Fruit fly (Drosophila melanogaster): ENCODE data around the gene noc.

The noc gene

dm6 chr2L:14495506-14495983 lies 4.9 kb downstream of the noc start (continued):
- TF ChIP-seq CG18476 (GFP tag; optimal IDR thresholded peaks at IDR 0.05) (no peak), CG2712 (tag; optimal IDR thresholded peaks at IDR 0.05) (no peak), chif (GFP tag; optimal IDR thresholded peaks at IDR 0.05) (no peak), CG18764 (GFP tag; optimal IDR thresholded peaks at IDR 0.05) (no peak), Sox100B (GFP tag; optimal IDR thresholded peaks at IDR 0.05) (no peak), Camta (GFP tag; optimal IDR thresholded peaks at IDR 0.05) (no peak), Poxn (GFP tag; IDR thresholded peaks at IDR 0.05) (no peak), da (GFP tag; optimal IDR thresholded peaks at IDR 0.05) (no peak), wek (GFP tag; optimal IDR thresholded peaks at IDR 0.05) (no peak), CG33557 (GFP tag; optimal IDR thresholded peaks at IDR 0.05) (no peak), CG6654 (GFP tag; optimal IDR thresholded peaks at IDR 0.05) (no peak), usp (GFP tag; optimal IDR thresholded peaks at IDR 0.05) (no peak), sisA (GFP tag; IDR thresholded peaks at IDR 0.05) (no peak), Atf-2 (GFP tag; optimal IDR thresholded peaks at IDR 0.05) (no peak), CG1603 (tag; optimal IDR thresholded peaks at IDR 0.05) (peak; percentile 20), disco-r (GFP tag; optimal IDR thresholded peaks at IDR 0.05) (no peak), Blimp-1 (GFP tag; optimal IDR thresholded peaks at IDR 0.05) (no peak), hkb (optimal IDR thresholded peaks at IDR 0.05) (no peak), hkb (GFP tag; IDR thresholded peaks at IDR 0.05) (peak; percentile 58; the same call in 1 of the 2 replicates), Gug (GFP tag; IDR thresholded peaks at IDR 0.05) (no peak), Ada2b (GFP tag; IDR thresholded peaks at IDR 0.05) (no peak), NfI (GFP tag; optimal IDR thresholded peaks at IDR 0.05) (no peak), CG16863 (GFP tag; optimal IDR thresholded peaks at IDR 0.05) (no peak), CG4424 (GFP tag; optimal IDR thresholded peaks at IDR 0.05) (no peak), gt (GFP tag; IDR thresholded peaks at IDR 0.05) (no peak), fd96Cb (tag; optimal IDR thresholded peaks at IDR 0.05) (no peak), D19B (GFP tag; optimal IDR thresholded peaks at IDR 0.05) (no peak), CG10565 (GFP tag; optimal IDR thresholded peaks at IDR 0.05) (no peak), br (optimal IDR thresholded peaks at IDR 0.05) (no peak), CrebB (tag; optimal IDR thresholded peaks at IDR 0.05) (no peak), CG18011 (GFP tag; optimal IDR thresholded peaks at IDR 0.05) (no peak), fru (optimal IDR thresholded peaks at IDR 0.05) (no peak), CG8089 (GFP tag; optimal IDR thresholded peaks at IDR 0.05) (no peak), rib (GFP tag; IDR thresholded peaks at IDR 0.05) (no peak), sim (GFP tag; IDR thresholded peaks at IDR 0.05) (no peak), CG1792 (GFP tag; optimal IDR thresholded peaks at IDR 0.05) (no peak), Sin3A (optimal IDR thresholded peaks at IDR 0.05) (no peak), Aef1 (GFP tag; IDR thresholded peaks at IDR 0.05) (no peak), C15 (GFP tag; IDR thresholded peaks at IDR 0.05) (no peak), Sry-β (GFP tag; optimal IDR thresholded peaks at IDR 0.05) (no peak), CG10959 (GFP tag; IDR thresholded peaks at IDR 0.05) (no peak), Hand (GFP tag; optimal IDR thresholded peaks at IDR 0.05) (no peak), psq (GFP tag; optimal IDR thresholded peaks at IDR 0.05) (no peak), Fer1 (GFP tag; optimal IDR thresholded peaks at IDR 0.05) (no peak), NC2α (GFP tag; optimal IDR thresholded peaks at IDR 0.05) (no peak), CG11723 (GFP tag; optimal IDR thresholded peaks at IDR 0.05) (no peak), Dbx (GFP tag; IDR thresholded peaks at IDR 0.05) (no peak), CG10543 (GFP tag; optimal IDR thresholded peaks at IDR 0.05) (no peak), CG4617 (GFP tag; optimal IDR thresholded peaks at IDR 0.05; ENCODE audit: borderline replicate concordance) (no peak), ro (GFP tag; IDR thresholded peaks at IDR 0.05) (no peak), CG17829 (tag; optimal IDR thresholded peaks at IDR 0.05) (no peak), CG42726 (GFP tag; IDR thresholded peaks at IDR 0.05; ENCODE audit: partially characterized antibody) (peak; percentile 83), vvl (GFP tag; IDR thresholded peaks at IDR 0.05) (peak; percentile 53), CG10654 (GFP tag; optimal IDR thresholded peaks at IDR 0.05) (no peak)

Measured in whole organism, embryonic.